Worm (Caenorhabditis elegans) whole organism, L2 larva: ENCODE measurements around the gene nhr-117.

Experiments
- C34F6.9 ChIP-seq: fragments of 150-350 bp; optimal IDR thresholded peaks from 2 replicates; lab custom pipeline; 2014; ENCODE audit warnings: missing biosample characterization, missing genetic modification characterization
- F13H6.1 ChIP-seq: sonication (generic microtip); optimal IDR thresholded peaks from 2 replicates; lab custom pipeline; 2016; ENCODE audit warnings: missing genetic modification characterization, missing compliant biosample characterization
- R02D3.7 ChIP-seq: fragments of 150-350 bp; optimal IDR thresholded peaks from 2 replicates; lab custom pipeline; 2014; ENCODE audit warnings: missing biosample characterization, missing genetic modification characterization
- Y55F3AM.14 ChIP-seq: fragments of 200-800 bp; sonication (Bioruptor generic); optimal IDR thresholded peaks from 2 replicates; lab custom pipeline; 2018; ENCODE audit warnings: mild to moderate bottlenecking, missing genetic modification characterization, missing compliant biosample characterization
- ZK546.5 ChIP-seq: sonication (generic microtip); optimal IDR thresholded peaks from 2 replicates; lab custom pipeline; 2017; ENCODE audit warnings: missing biosample characterization, missing genetic modification characterization
- alr-1 ChIP-seq: fragments of 150-350 bp; optimal IDR thresholded peaks from 2 replicates; lab custom pipeline; 2014; ENCODE audit warnings: missing biosample characterization, missing genetic modification characterization
- aly-2 ChIP-seq: fragments of 150-350 bp; optimal IDR thresholded peaks from 2 replicates; lab custom pipeline; 2014; ENCODE audit warnings: missing biosample characterization, missing genetic modification characterization
- ceh-82 ChIP-seq: fragments of 150-350 bp; optimal IDR thresholded peaks from 2 replicates; lab custom pipeline; 2014; ENCODE audit warnings: missing biosample characterization, missing genetic modification characterization
- dmd-4 ChIP-seq: sonication (generic microtip); optimal IDR thresholded peaks from 2 replicates; lab custom pipeline; 2017; ENCODE audit warnings: missing biosample characterization, missing genetic modification characterization
- egl-27 ChIP-seq: sonication (generic microtip); optimal IDR thresholded peaks from 3 replicates; lab custom pipeline; 2017; ENCODE audit warnings: missing biosample characterization, missing genetic modification reagents, missing genetic modification characterization
- elt-1 ChIP-seq: fragments of 150-350 bp; optimal IDR thresholded peaks from 2 replicates; lab custom pipeline; 2014; ENCODE audit warnings: missing biosample characterization, missing genetic modification characterization
- elt-3 ChIP-seq: sonication (generic microtip); optimal IDR thresholded peaks from 2 replicates; lab custom pipeline; 2017; ENCODE audit warnings: missing biosample characterization, missing genetic modification characterization
- gmeb-1 ChIP-seq: fragments of 150-350 bp; optimal IDR thresholded peaks from 2 replicates; lab custom pipeline; 2014; ENCODE audit warnings: missing biosample characterization, missing genetic modification characterization
- lin-11 ChIP-seq: fragments of 150-350 bp; sonication (generic microtip); optimal IDR thresholded peaks from 2 replicates; lab custom pipeline; 2014; ENCODE audit warnings: missing biosample characterization, missing genetic modification characterization, inconsistent platforms, mixed read lengths
- lin-13 ChIP-seq: fragments of 150-350 bp; optimal IDR thresholded peaks from 2 replicates; lab custom pipeline; 2014; ENCODE audit warnings: missing biosample characterization, missing genetic modification reagents, missing genetic modification characterization
- lin-39 ChIP-seq: fragments of 150-350 bp; optimal IDR thresholded peaks from 2 replicates; lab custom pipeline; 2014; ENCODE audit warnings: missing biosample characterization, missing genetic modification reagents, missing genetic modification characterization
- lsy-2 ChIP-seq, 2 experiments: fragments of 150-350 bp in 1 of 2; sonication (generic microtip) in 1 of 2; optimal IDR thresholded peaks; 2 replicates each; lab custom pipeline; 2014 to 2017; ENCODE audit warnings: missing biosample characterization in 2 of 2, missing genetic modification characterization in 2 of 2
- mbf-1 ChIP-seq: sonication (generic microtip); optimal IDR thresholded peaks from 2 replicates; lab custom pipeline; 2017; ENCODE audit warnings: missing biosample characterization, missing genetic modification characterization
- mdl-1 ChIP-seq, 2 experiments: fragments of 150-350 bp in 1 of 2; sonication (generic microtip) in 1 of 2; optimal IDR thresholded peaks; 2 replicates each; lab custom pipeline; 2017; ENCODE audit warnings: missing biosample characterization in 2 of 2, missing genetic modification characterization in 2 of 2
- nhr-10 ChIP-seq: sonication (generic microtip); optimal IDR thresholded peaks from 2 replicates; lab custom pipeline; 2017; ENCODE audit warnings: missing biosample characterization, missing genetic modification characterization
- nhr-11 ChIP-seq: fragments of 150-350 bp; optimal IDR thresholded peaks from 2 replicates; lab custom pipeline; 2014; ENCODE audit warnings: missing biosample characterization, missing genetic modification characterization
- nhr-12 ChIP-seq: fragments of 150-350 bp; optimal IDR thresholded peaks from 2 replicates; lab custom pipeline; 2014; ENCODE audit warnings: missing biosample characterization, missing genetic modification characterization
- nhr-129 ChIP-seq: fragments of 150-350 bp; optimal IDR thresholded peaks from 2 replicates; lab custom pipeline; 2014; ENCODE audit warnings: missing biosample characterization, missing genetic modification characterization
- nhr-21 ChIP-seq: fragments of 150-350 bp; optimal IDR thresholded peaks from 2 replicates; lab custom pipeline; 2014; ENCODE audit warnings: missing biosample characterization, missing genetic modification characterization
- nhr-237 ChIP-seq: fragments of 150-350 bp; optimal IDR thresholded peaks from 2 replicates; lab custom pipeline; 2014; ENCODE audit warnings: missing biosample characterization, missing genetic modification characterization
- nhr-25 ChIP-seq: fragments of 150-350 bp; sonication (generic microtip); optimal IDR thresholded peaks from 3 replicates; lab custom pipeline; 2014; ENCODE audit warnings: missing biosample characterization, missing genetic modification characterization
- peb-1 ChIP-seq: fragments of 150-350 bp; optimal IDR thresholded peaks from 2 replicates; lab custom pipeline; 2014; ENCODE audit warnings: missing biosample characterization, missing genetic modification characterization
- sem-4 ChIP-seq: fragments of 150-350 bp; optimal IDR thresholded peaks from 2 replicates; lab custom pipeline; 2014; ENCODE audit warnings: missing biosample characterization, missing genetic modification reagents, missing genetic modification characterization
- skn-1 ChIP-seq: sonication (generic microtip); optimal IDR thresholded peaks from 2 replicates; lab custom pipeline; 2017; ENCODE audit warnings: missing biosample characterization, missing genetic modification characterization
- sma-3 ChIP-seq: sonication (generic microtip); optimal IDR thresholded peaks from 2 replicates; lab custom pipeline; 2016; ENCODE audit warnings: missing genetic modification reagents, missing genetic modification characterization, missing compliant biosample characterization
- sma-9 ChIP-seq, 2 experiments: fragments of 150-350 bp in 1 of 2; sonication (generic microtip) in 1 of 2; optimal IDR thresholded peaks; 2 replicates each; lab custom pipeline; 2014 to 2016; ENCODE audit warnings: missing genetic modification characterization in 2 of 2, mild to moderate bottlenecking in 1 of 2, missing biosample characterization in 1 of 2, missing compliant biosample characterization in 1 of 2, missing genetic modification reagents in 1 of 2, moderate library complexity in 1 of 2
- snpc-4 ChIP-seq: fragments of 150-350 bp; optimal IDR thresholded peaks from 2 replicates; lab custom pipeline; 2014; ENCODE audit warnings: missing biosample characterization, missing genetic modification characterization
- unc-39 ChIP-seq: fragments of 150-350 bp; optimal IDR thresholded peaks from 2 replicates; lab custom pipeline; 2014; ENCODE audit warnings: missing biosample characterization, missing genetic modification characterization
- unc-55 ChIP-seq: fragments of 150-350 bp; sonication (generic microtip); optimal IDR thresholded peaks from 3 replicates; lab custom pipeline; 2014; ENCODE audit warnings: missing biosample characterization, missing genetic modification reagents, missing genetic modification characterization
- unc-62 ChIP-seq: fragments of 150-350 bp; optimal IDR thresholded peaks from 2 replicates; lab custom pipeline; 2014; ENCODE audit warnings: missing biosample characterization, missing genetic modification reagents, missing genetic modification characterization
- ztf-1 ChIP-seq: fragments of 200-800 bp; sonication (Bioruptor generic); conservative IDR thresholded peaks from 2 replicates; pipeline ENCODE4 v1.3.6; 2022; ENCODE audit warnings: missing genetic modification characterization, missing compliant biosample characterization
- ztf-11 ChIP-seq: sonication (generic microtip); optimal IDR thresholded peaks from 2 replicates; lab custom pipeline; 2017; ENCODE audit warnings: missing biosample characterization, missing genetic modification characterization
- ztf-4 ChIP-seq: fragments of 150-350 bp; optimal IDR thresholded peaks from 2 replicates; lab custom pipeline; 2014; ENCODE audit warnings: missing biosample characterization, missing genetic modification characterization

nhr-117 gene

ce11 chrV:1621494-1621893 is at the start of gene nhr-117:
Gene nhr-117, minus strand, starts transcription at chrV:1621520.
- TF ChIP-seq Y55F3AM.14 (GFP tag; lab: Kevin White, UChicago) (no peak), gmeb-1 (tag; lab: Kevin White, UChicago) (peak; percentile 5), F13H6.1 (tag; lab: Kevin White, UChicago) (no peak), aly-2 (tag; lab: Kevin White, UChicago) (no peak), nhr-129 (tag; lab: Kevin White, UChicago) (peak; percentile 27), skn-1 (tag; lab: Kevin White, UChicago) (no peak), alr-1 (tag; lab: Kevin White, UChicago) (no peak), ceh-82 (tag; lab: Kevin White, UChicago) (no peak), nhr-21 (tag; lab: Kevin White, UChicago) (no peak), C34F6.9 (tag; lab: Kevin White, UChicago) (peak; percentile 53)

ce11 chrV:1668216-1668615 is 46.9 kb upstream of the nhr-117 start, which contains the start of gene irld-42:
Gene irld-42, plus strand, starts transcription at chrV:1668516.
- TF ChIP-seq nhr-12 (tag; lab: Kevin White, UChicago) (no peak), peb-1 (tag; lab: Kevin White, UChicago) (no peak), mbf-1 (no peak), unc-62 (GFP tag; lab: Kevin White, UChicago) (no peak), nhr-237 (tag; lab: Kevin White, UChicago) (no peak), lin-11 (tag; lab: Kevin White, UChicago) (no peak), nhr-25 (tag; lab: Kevin White, UChicago) (no peak), ztf-1 (GFP tag; lab: Robert Waterston, UW) (no peak), elt-3 (tag; lab: Kevin White, UChicago) (no peak), C34F6.9 (tag; lab: Kevin White, UChicago) (no peak), lin-13 (GFP tag; lab: Kevin White, UChicago) (no peak), unc-39 (tag; lab: Kevin White, UChicago) (no peak), aly-2 (tag; lab: Kevin White, UChicago) (no peak), snpc-4 (tag; lab: Kevin White, UChicago) (no peak)

- TF ChIP-seq C34F6.9 (tag; lab: Kevin White, UChicago) (no peak), nhr-129 (tag; lab: Kevin White, UChicago) (no peak), snpc-4 (tag; lab: Kevin White, UChicago) (no peak), mbf-1 (no peak), nhr-21 (tag; lab: Kevin White, UChicago) (no peak), ztf-11 (tag; lab: Kevin White, UChicago) (no peak), nhr-237 (tag; lab: Kevin White, UChicago) (no peak), egl-27 (tag; lab: Kevin White, UChicago) (no peak), nhr-25 (tag; lab: Kevin White, UChicago) (no peak), alr-1 (tag; lab: Kevin White, UChicago) (no peak), aly-2 (tag; lab: Kevin White, UChicago) (no peak), mdl-1 (tag; optimal IDR thresholded peaks at IDR 0.05; lab: Kevin White, UChicago) (no peak), unc-39 (tag; lab: Kevin White, UChicago) (no peak), gmeb-1 (tag; lab: Kevin White, UChicago) (no peak), lsy-2 (tag; optimal IDR thresholded peaks at IDR 0.05; lab: Kevin White, UChicago) (no peak), sma-9 (GFP tag; optimal IDR thresholded peaks at IDR 0.05; lab: Kevin White, UChicago) (no peak), sma-9 (tag; optimal IDR thresholded peaks at IDR 0.05; lab: Kevin White, UChicago) (no peak), elt-1 (no peak), sem-4 (tag; lab: Kevin White, UChicago) (no peak), sma-3 (GFP tag; lab: Kevin White, UChicago) (no peak)
These were observed 45.6 kb upstream of the nhr-117 start, which contains the start of gene K04F1.8 for ce11 chrV:1666904-1667303. Gene K04F1.8, plus strand, starts transcription at chrV:1667204.

DNA sequence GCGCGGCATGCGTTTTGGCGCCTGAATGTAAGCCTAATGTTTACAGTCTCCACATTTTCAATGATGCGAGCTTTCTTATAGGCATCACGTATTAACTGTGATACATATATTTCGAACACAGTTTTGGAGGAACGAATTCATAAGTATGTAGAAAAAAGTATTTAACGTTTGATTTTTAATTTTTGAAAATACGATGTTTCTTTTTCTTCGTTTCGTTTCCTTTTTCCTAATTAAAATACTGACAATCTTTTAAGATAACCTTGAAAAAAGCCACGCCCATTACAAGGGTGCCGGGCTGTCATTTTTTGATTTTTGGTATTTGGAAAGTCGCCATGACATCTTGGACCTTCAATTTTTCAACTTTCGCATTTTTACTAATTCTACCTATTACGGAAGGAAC is 43.6 kb upstream of the nhr-117 start, which contains the start of gene K04F1.9:
Gene K04F1.9, plus strand, starts transcription at position 301 of the 400 bp plus-strand sequence.
- TF ChIP-seq R02D3.7 (tag; lab: Kevin White, UChicago), result no peak
- TF ChIP-seq nhr-11 (tag; lab: Kevin White, UChicago), result no peak
- TF ChIP-seq dmd-4 (tag; lab: Kevin White, UChicago), result no peak
- TF ChIP-seq F13H6.1 (tag; lab: Kevin White, UChicago), result no peak
- TF ChIP-seq skn-1 (tag; lab: Kevin White, UChicago), result no peak
- TF ChIP-seq nhr-25 (tag; lab: Kevin White, UChicago), result no peak
- TF ChIP-seq alr-1 (tag; lab: Kevin White, UChicago), result no peak
- no peak for TF ChIP-seq unc-55
- TF ChIP-seq ztf-4 (tag; lab: Kevin White, UChicago), result no peak
- TF ChIP-seq ZK546.5, result no peak
- no peak for TF ChIP-seq lin-39 (tag; lab: Kevin White, UChicago)
- no peak for TF ChIP-seq elt-1
- TF ChIP-seq sma-9 (GFP tag; optimal IDR thresholded peaks at IDR 0.05; lab: Kevin White, UChicago), result no peak
- no peak for TF ChIP-seq sma-9 (tag; optimal IDR thresholded peaks at IDR 0.05; lab: Kevin White, UChicago)
- no peak for TF ChIP-seq nhr-10
- TF ChIP-seq, all 48 proteins: peak for 0
